Fruit fly (Drosophila melanogaster): ENCODE data around the gene CG18858.
"Not testable (repeated sequence)": the region's sequence is repeated elsewhere in the genome, so short reads cannot be mapped to it uniquely, and the experiment has no call there.

CG18858 gene

dm6 chr2L:20464385-20464784 lies 5.5 kb upstream of the CG18858 start:
- TF ChIP-seq fd96Ca (GFP tag; IDR thresholded peaks at IDR 0.05) (no peak), D1 (tag; optimal IDR thresholded peaks at IDR 0.05) (peak; percentile 56), CG8159 (tag; optimal IDR thresholded peaks at IDR 0.05) (peak; percentile 14), CG8301 (tag; optimal IDR thresholded peaks at IDR 0.05) (no peak), CG14655 (GFP tag; optimal IDR thresholded peaks at IDR 0.05) (peak; percentile 14), CG4496 (GFP tag; IDR thresholded peaks at IDR 0.05) (no peak)

dm6 chr2L:20463316-20463856 lies 4.5 kb upstream of the CG18858 start, which contains the start of gene CG2493:
Gene CG2493, minus strand, starts transcription at chr2L:20463444.
- TF ChIP-seq D1 (tag; optimal IDR thresholded peaks at IDR 0.05) (no peak), CG8301 (tag; optimal IDR thresholded peaks at IDR 0.05) (peak; percentile 78), Snoo (tag; optimal IDR thresholded peaks at IDR 0.05) (no peak), Pif1B (GFP tag; optimal IDR thresholded peaks at IDR 0.05) (no peak), CG32121 (GFP tag; IDR thresholded peaks at IDR 0.05) (0 out of 2 replicates have a peak, but pooled peaks have one; percentile 23), fd96Ca (GFP tag; IDR thresholded peaks at IDR 0.05) (no peak), CG12605 (GFP tag; IDR thresholded peaks at IDR 0.05) (0 out of 2 replicates have a peak, but pooled peaks have one; percentile 6), CG14655 (GFP tag; optimal IDR thresholded peaks at IDR 0.05) (peak; percentile 80), Ets98B (GFP tag; IDR thresholded peaks at IDR 0.05) (peak; percentile 62), CG17806 (tag; optimal IDR thresholded peaks at IDR 0.05) (peak; percentile 73), CG10348 (GFP tag; IDR thresholded peaks at IDR 0.05) (no peak), CG4496 (GFP tag; IDR thresholded peaks at IDR 0.05) (peak; percentile 85), CG34367 (tag; optimal IDR thresholded peaks at IDR 0.05) (no peak), EcR (GFP tag; optimal IDR thresholded peaks at IDR 0.05) (no peak), CG13204 (GFP tag; optimal IDR thresholded peaks at IDR 0.05) (no peak), CG8159 (tag; optimal IDR thresholded peaks at IDR 0.05) (peak; percentile 70), gl (tag; optimal IDR thresholded peaks at IDR 0.05) (no peak), rn (GFP tag; IDR thresholded peaks at IDR 0.05) (no peak), Pif1A (GFP tag; optimal IDR thresholded peaks at IDR 0.05) (peak; percentile 69), CG9948 (tag; optimal IDR thresholded peaks at IDR 0.05) (peak; percentile 62), CG15710 (tag; optimal IDR thresholded peaks at IDR 0.05) (no peak)

dm6 chr2L:20449864-20450263 lies 9.0 kb downstream of the CG18858 start, which contains the start of the genes CG31683 and CG31687:
Gene CG31683, minus strand, starts transcription at chr2L:20449964.
Gene CG31687, plus strand, starts transcription at chr2L:20450225.
- not testable (repeated sequence) for TF ChIP-seq CG13204 (GFP tag; optimal IDR thresholded peaks at IDR 0.05); EcR (GFP tag; optimal IDR thresholded peaks at IDR 0.05); CG10348 (GFP tag; IDR thresholded peaks at IDR 0.05)

- TF ChIP-seq Pif1B (GFP tag; optimal IDR thresholded peaks at IDR 0.05) (no peak), Snoo (tag; optimal IDR thresholded peaks at IDR 0.05) (no peak), CG13204 (GFP tag; optimal IDR thresholded peaks at IDR 0.05) (no peak), CG4496 (GFP tag; IDR thresholded peaks at IDR 0.05) (no peak), CG9948 (tag; optimal IDR thresholded peaks at IDR 0.05) (no peak), CG12605 (GFP tag; IDR thresholded peaks at IDR 0.05) (no peak), CG10348 (GFP tag; IDR thresholded peaks at IDR 0.05) (no peak), EcR (GFP tag; optimal IDR thresholded peaks at IDR 0.05) (no peak), CG8301 (tag; optimal IDR thresholded peaks at IDR 0.05) (no peak), CG32121 (GFP tag; IDR thresholded peaks at IDR 0.05) (no peak), CG8159 (tag; optimal IDR thresholded peaks at IDR 0.05) (no peak), CG14655 (GFP tag; optimal IDR thresholded peaks at IDR 0.05) (no peak)
Measured at dm6 chr2L:20438474-20438873, 20.4 kb downstream of the CG18858 start.

- TF ChIP-seq CG8159 (tag; optimal IDR thresholded peaks at IDR 0.05) (no peak), Pif1B (GFP tag; optimal IDR thresholded peaks at IDR 0.05) (no peak), D1 (tag; optimal IDR thresholded peaks at IDR 0.05) (no peak), CG14655 (GFP tag; optimal IDR thresholded peaks at IDR 0.05) (no peak), CG9948 (tag; optimal IDR thresholded peaks at IDR 0.05) (no peak), CG12605 (GFP tag; IDR thresholded peaks at IDR 0.05) (no peak), CG34367 (tag; optimal IDR thresholded peaks at IDR 0.05) (no peak), EcR (GFP tag; optimal IDR thresholded peaks at IDR 0.05) (no peak), fd96Ca (GFP tag; IDR thresholded peaks at IDR 0.05) (no peak), gl (tag; optimal IDR thresholded peaks at IDR 0.05) (no peak), Pif1A (GFP tag; optimal IDR thresholded peaks at IDR 0.05) (no peak), Snoo (tag; optimal IDR thresholded peaks at IDR 0.05) (no peak), CG8301 (tag; optimal IDR thresholded peaks at IDR 0.05) (no peak), CG15710 (tag; optimal IDR thresholded peaks at IDR 0.05) (no peak), CG13204 (GFP tag; optimal IDR thresholded peaks at IDR 0.05) (no peak)
Measured at dm6 chr2L:20437873-20438272, 21.0 kb downstream of the CG18858 start.

dm6 chr2L:20435199-20435598 lies 23.7 kb downstream of the CG18858 start:
- TF ChIP-seq CG14655 (GFP tag; optimal IDR thresholded peaks at IDR 0.05) (peak; percentile 36), D1 (tag; optimal IDR thresholded peaks at IDR 0.05) (no peak)

DNA sequence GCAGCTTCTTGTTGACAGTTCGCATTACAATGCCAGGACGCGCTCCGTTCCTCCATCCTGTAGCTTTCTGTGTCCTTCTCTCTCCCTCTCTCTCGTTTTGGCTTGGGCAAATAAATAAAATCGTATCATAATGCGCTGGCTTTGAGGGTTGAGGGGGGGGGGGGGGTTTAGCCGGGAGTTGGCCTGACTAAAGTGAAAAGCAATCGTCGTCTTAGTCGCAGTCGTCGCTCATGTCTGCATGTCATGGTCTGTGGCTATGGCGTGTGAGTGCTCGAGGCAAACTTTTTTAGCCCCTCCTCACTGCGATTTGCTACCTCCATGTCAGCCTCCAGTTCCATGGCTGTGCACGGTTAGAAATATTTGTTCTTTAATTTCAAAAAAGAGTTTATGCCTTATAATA lies 24.1 kb downstream of the CG18858 start:
- TF ChIP-seq CG15710 (tag; optimal IDR thresholded peaks at IDR 0.05), result no peak
- TF ChIP-seq CG13204 (GFP tag; optimal IDR thresholded peaks at IDR 0.05), result peak; percentile 30
